Fruit fly (Drosophila melanogaster) whole organism, wandering third instar larva: Measurements from ENCODE around the gene CG18598.

Experiments
- Abd-B ChIP-seq: fragments of >200 bp; optimal IDR thresholded peaks from 2 replicates; lab custom pipeline; 2017; ENCODE audit warnings: missing biosample characterization, missing genetic modification characterization
- Hnf4 ChIP-seq: fragments of 200-800 bp; sonication (Bioruptor generic); optimal IDR thresholded peaks from 2 replicates; lab custom pipeline; 2016; ENCODE audit warnings: missing biosample characterization, mild to moderate bottlenecking, missing genetic modification characterization
- Jra ChIP-seq: sonication (Bioruptor generic); optimal IDR thresholded peaks from 2 replicates; lab custom pipeline; 2016; ENCODE audit warnings: missing biosample characterization, missing genetic modification characterization
- Sp1 ChIP-seq: fragments of 200-800 bp; sonication (Bioruptor generic); optimal IDR thresholded peaks from 3 replicates; lab custom pipeline; 2019; ENCODE audit warnings: missing biosample characterization, mild to moderate bottlenecking, missing genetic modification characterization, moderate library complexity
- brk ChIP-seq: fragments of 200-800 bp; sonication (Bioruptor generic); optimal IDR thresholded peaks from 2 replicates; lab custom pipeline; 2016; ENCODE audit warnings: missing biosample characterization, mild to moderate bottlenecking, missing genetic modification characterization
- h ChIP-seq: fragments of 200-800 bp; sonication (Bioruptor generic); optimal IDR thresholded peaks from 3 replicates; lab custom pipeline; 2016; ENCODE audit warnings: missing biosample characterization, mild to moderate bottlenecking, missing genetic modification characterization
- psq ChIP-seq: fragments of 200-800 bp; sonication (Bioruptor generic); optimal IDR thresholded peaks from 3 replicates; lab custom pipeline; 2017; ENCODE audit warnings: missing biosample characterization, mild to moderate bottlenecking, missing genetic modification characterization, moderate library complexity

DNA sequence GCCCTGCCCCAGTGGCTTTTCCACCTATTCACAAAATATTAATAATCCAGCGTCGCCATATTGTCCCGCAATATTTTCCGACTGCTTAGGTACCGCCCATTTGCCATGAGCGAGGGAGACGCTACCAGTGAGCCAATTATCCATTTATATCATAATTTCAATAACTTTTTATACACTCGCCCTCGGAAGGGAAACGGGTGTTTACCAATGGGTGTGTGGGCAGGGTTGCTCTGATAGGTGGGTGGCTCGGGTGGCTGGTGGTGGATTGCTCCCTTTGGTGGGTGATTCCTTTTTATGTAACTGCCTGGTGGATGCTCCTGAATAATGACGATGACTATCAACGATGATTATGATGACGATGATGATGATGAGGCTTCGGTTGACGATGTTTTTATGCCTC lies 15.8 kb downstream of the CG18598 start:
- TF ChIP-seq h (GFP tag; lab: Kevin White, UChicago) (no peak), Jra (no peak), Hnf4 (GFP tag; lab: Kevin White, UChicago) (no peak), psq (GFP tag; lab: Kevin White, UChicago) (no peak), Sp1 (GFP tag; lab: Kevin White, UChicago) (no peak), Abd-B (no peak), brk (GFP tag; lab: Kevin White, UChicago) (no peak)
